Worm (Caenorhabditis elegans) whole organism, L4 larva: ENCODE measurements around the gene F36D4.1.

Source experiments
- D1046.2 ChIP-seq: fragments of 200-800 bp; sonication (Bioruptor generic); IDR thresholded peaks from 2 replicates; pipeline ENCODE4 v1.3.6; 2022; ENCODE audit warnings: missing genetic modification characterization, missing compliant biosample characterization
- F26F4.8 ChIP-seq: fragments of 200-800 bp; sonication (Bioruptor generic); conservative IDR thresholded peaks from 2 replicates; pipeline ENCODE4 v1.3.6; 2022; ENCODE audit warnings: missing genetic modification characterization, missing compliant biosample characterization
- T20F7.1 ChIP-seq: fragments of 200-800 bp; sonication (Bioruptor generic); optimal IDR thresholded peaks from 2 replicates; lab custom pipeline; 2018; ENCODE audit warnings: mild to moderate bottlenecking, missing genetic modification characterization, missing compliant biosample characterization
- T26A8.4 ChIP-seq: fragments of 200-800 bp; sonication (Bioruptor generic); IDR thresholded peaks from 2 replicates; pipeline ENCODE4 v1.3.6; 2022; ENCODE audit warnings: missing genetic modification characterization, missing compliant biosample characterization
- Y48G9A.11 ChIP-seq: fragments of 200-800 bp; sonication (Bioruptor generic); IDR thresholded peaks from 2 replicates; pipeline ENCODE4 v1.3.6; 2022; ENCODE audit warnings: missing genetic modification reagents, missing genetic modification characterization, missing compliant biosample characterization
- Y5F2A.4 ChIP-seq: fragments of 200-800 bp; sonication (Bioruptor generic); optimal IDR thresholded peaks from 2 replicates; lab custom pipeline; 2018; ENCODE audit warnings: mild to moderate bottlenecking, missing genetic modification characterization, missing compliant biosample characterization
- Y75B8A.6 ChIP-seq: fragments of 200-800 bp; sonication (Bioruptor generic); IDR thresholded peaks from 2 replicates; pipeline ENCODE4 v1.3.6; 2022; ENCODE audit warnings: missing genetic modification reagents, missing genetic modification characterization, missing compliant biosample characterization
- ZK337.2 ChIP-seq: fragments of 200-800 bp; sonication (Bioruptor generic); IDR thresholded peaks from 2 replicates; pipeline ENCODE4 v1.3.6; 2022; ENCODE audit warnings: missing genetic modification reagents, missing genetic modification characterization, missing compliant biosample characterization
- aha-1 ChIP-seq: fragments of 150-350 bp; peaks from one replicate; lab custom pipeline; 2014; ENCODE audit warnings: missing biosample characterization, missing genetic modification characterization
- ama-1 ChIP-seq: fragments of 150-350 bp; optimal IDR thresholded peaks from 2 replicates; lab custom pipeline; 2014; ENCODE audit warnings: inconsistent platforms, mixed read lengths
- ceh-20 ChIP-seq: fragments of 200-800 bp; sonication (Bioruptor generic); IDR thresholded peaks from 2 replicates; pipeline ENCODE4 v1.3.6; 2022; ENCODE audit warnings: missing genetic modification reagents, missing genetic modification characterization, missing compliant biosample characterization
- ceh-28 ChIP-seq: fragments of 150-350 bp; optimal IDR thresholded peaks from 2 replicates; lab custom pipeline; 2014; ENCODE audit warnings: missing biosample characterization, missing genetic modification reagents, missing genetic modification characterization
- cey-2 ChIP-seq: sonication (generic microtip); optimal IDR thresholded peaks from 3 replicates; lab custom pipeline; 2017; ENCODE audit warnings: missing genetic modification characterization, mild to moderate bottlenecking, missing compliant biosample characterization, antibody characterized with exemption, borderline replicate concordance; ENCODE audit not compliant: insufficient read depth
- ctbp-1 ChIP-seq: fragments of 200-800 bp; sonication (Bioruptor generic); IDR thresholded peaks from 2 replicates; pipeline ENCODE4 v1.3.6; 2022; ENCODE audit warnings: missing genetic modification reagents, missing genetic modification characterization, missing compliant biosample characterization
- daf-12 ChIP-seq: fragments of 150-350 bp; optimal IDR thresholded peaks from 2 replicates; lab custom pipeline; 2014; ENCODE audit warnings: missing biosample characterization, missing genetic modification reagents, missing genetic modification characterization
- dmd-6 ChIP-seq: fragments of 200-800 bp; sonication (Bioruptor generic); IDR thresholded peaks from 2 replicates; pipeline ENCODE4 v1.3.6; 2022; ENCODE audit warnings: missing genetic modification reagents, missing genetic modification characterization, missing compliant biosample characterization
- dmd-8 ChIP-seq: fragments of 200-800 bp; sonication (Bioruptor generic); IDR thresholded peaks from 2 replicates; pipeline ENCODE4 v1.3.6; 2022; ENCODE audit warnings: missing genetic modification characterization, missing compliant biosample characterization
- dmd-9 ChIP-seq: fragments of 200-800 bp; sonication (Bioruptor generic); IDR thresholded peaks from 2 replicates; pipeline ENCODE4 v1.3.6; 2022; ENCODE audit warnings: missing genetic modification reagents, missing genetic modification characterization, missing compliant biosample characterization
- dpl-1 ChIP-seq: fragments of 150-350 bp; optimal IDR thresholded peaks from 2 replicates; lab custom pipeline; 2014; ENCODE audit warnings: missing biosample characterization, missing genetic modification reagents, missing genetic modification characterization
- dve-1 ChIP-seq: sonication (generic microtip); optimal IDR thresholded peaks from 2 replicates; lab custom pipeline; 2017; ENCODE audit warnings: antibody characterized with exemption, mild to moderate bottlenecking, missing genetic modification characterization, missing compliant biosample characterization; ENCODE audit not compliant: insufficient read depth
- egl-43 ChIP-seq: fragments of 200-800 bp; sonication (Bioruptor generic); IDR thresholded peaks from 2 replicates; pipeline ENCODE4 v1.3.6; 2022; ENCODE audit warnings: missing genetic modification reagents, missing genetic modification characterization, missing compliant biosample characterization
- fos-1 ChIP-seq: fragments of 150-350 bp; optimal IDR thresholded peaks from 2 replicates; lab custom pipeline; 2014; ENCODE audit warnings: missing biosample characterization, missing genetic modification characterization
- hlh-11 ChIP-seq: fragments of 200-800 bp; sonication (Bioruptor generic); optimal IDR thresholded peaks from 2 replicates; lab custom pipeline; 2018; ENCODE audit warnings: mild to moderate bottlenecking, missing genetic modification characterization, missing compliant biosample characterization
- hlh-30 ChIP-seq: sonication (generic microtip); optimal IDR thresholded peaks from 2 replicates; lab custom pipeline; 2017; ENCODE audit warnings: antibody characterized with exemption, mild to moderate bottlenecking, missing genetic modification characterization, missing compliant biosample characterization; ENCODE audit not compliant: insufficient read depth
- lim-7 ChIP-seq: fragments of 200-800 bp; sonication (Bioruptor generic); IDR thresholded peaks from 2 replicates; pipeline ENCODE4 v1.3.6; 2022; ENCODE audit warnings: missing genetic modification characterization, missing compliant biosample characterization
- lin-13 ChIP-seq: fragments of 150-350 bp; optimal IDR thresholded peaks from 2 replicates; lab custom pipeline; 2014; ENCODE audit warnings: missing biosample characterization, missing genetic modification reagents, missing genetic modification characterization
- lin-15B ChIP-seq: fragments of 150-350 bp; sonication (generic microtip); optimal IDR thresholded peaks from 3 replicates; lab custom pipeline; 2014; ENCODE audit warnings: missing biosample characterization, missing genetic modification characterization
- lin-29 ChIP-seq: fragments of 200-800 bp; sonication (Bioruptor generic); IDR thresholded peaks from 2 replicates; pipeline ENCODE4 v1.3.6; 2022; ENCODE audit warnings: missing genetic modification reagents, missing genetic modification characterization, missing compliant biosample characterization
- lin-38 ChIP-seq: fragments of 200-800 bp; sonication (Bioruptor generic); IDR thresholded peaks from 2 replicates; pipeline ENCODE4 v1.3.6; 2022; ENCODE audit warnings: missing genetic modification reagents, missing genetic modification characterization, missing compliant biosample characterization
- lin-39 ChIP-seq: fragments of 150-350 bp; optimal IDR thresholded peaks from 2 replicates; lab custom pipeline; 2014; ENCODE audit warnings: missing biosample characterization, missing genetic modification reagents, missing genetic modification characterization
- mep-1 ChIP-seq: fragments of 150-350 bp; sonication (generic microtip); optimal IDR thresholded peaks from 3 replicates; lab custom pipeline; 2014; ENCODE audit warnings: missing biosample characterization, missing genetic modification characterization
- mes-2 ChIP-seq: sonication (generic microtip); optimal IDR thresholded peaks from 2 replicates; lab custom pipeline; 2016; ENCODE audit warnings: missing genotype, mild to moderate bottlenecking, missing genetic modification characterization, missing compliant biosample characterization; ENCODE audit not compliant: poor library complexity, severe bottlenecking
- nhr-10 ChIP-seq: fragments of 150-350 bp; optimal IDR thresholded peaks from 2 replicates; lab custom pipeline; 2014; ENCODE audit warnings: missing biosample characterization, missing genetic modification characterization
- nhr-102 ChIP-seq: sonication (generic microtip); optimal IDR thresholded peaks from 2 replicates; lab custom pipeline; 2016; ENCODE audit warnings: mild to moderate bottlenecking, missing genetic modification characterization, moderate library complexity, missing compliant biosample characterization
- nhr-111 ChIP-seq: fragments of 200-800 bp; sonication (Bioruptor generic); optimal IDR thresholded peaks from 2 replicates; lab custom pipeline; 2018; ENCODE audit warnings: mild to moderate bottlenecking, missing genetic modification characterization, missing compliant biosample characterization
- nhr-25 ChIP-seq: sonication (generic microtip); optimal IDR thresholded peaks from 2 replicates; lab custom pipeline; 2017; ENCODE audit warnings: missing genetic modification characterization, mild to moderate bottlenecking, missing compliant biosample characterization, antibody characterized with exemption, moderate library complexity, borderline replicate concordance; ENCODE audit not compliant: insufficient read depth
- nhr-28 ChIP-seq: fragments of 150-350 bp; optimal IDR thresholded peaks from 2 replicates; lab custom pipeline; 2014; ENCODE audit warnings: missing biosample characterization, missing genetic modification characterization
- nhr-6 ChIP-seq: fragments of 150-350 bp; optimal IDR thresholded peaks from 2 replicates; lab custom pipeline; 2014; ENCODE audit warnings: missing biosample characterization, missing genetic modification characterization
- pha-4 ChIP-seq, 2 experiments: fragments of 150-350 bp in 1 of 2; fragments of 200-800 bp in 1 of 2; sonication (Bioruptor generic) in 1 of 2; IDR thresholded peaks in 1 of 2; optimal IDR thresholded peaks in 1 of 2; 2 replicates each; pipeline versions ENCODE4 v1.3.6 to Lab custom; 2014 to 2022; ENCODE audit warnings: missing genetic modification characterization in 2 of 2, missing genetic modification reagents in 2 of 2, missing biosample characterization in 1 of 2, missing compliant biosample characterization in 1 of 2
- php-3 ChIP-seq: fragments of 200-800 bp; sonication (Bioruptor generic); IDR thresholded peaks from 2 replicates; pipeline ENCODE4 v1.3.6; 2022; ENCODE audit warnings: missing genetic modification reagents, missing genetic modification characterization, missing compliant biosample characterization
- pqm-1 ChIP-seq: sonication (generic microtip); optimal IDR thresholded peaks from 2 replicates; lab custom pipeline; 2017; ENCODE audit warnings: missing biosample characterization, missing genetic modification characterization
- rbr-2 ChIP-seq: sonication (generic microtip); optimal IDR thresholded peaks from 2 replicates; lab custom pipeline; 2016; ENCODE audit warnings: missing genotype, missing genetic modification characterization, missing compliant biosample characterization
- set-16 ChIP-seq: fragments of 200-800 bp; sonication (Bioruptor generic); IDR thresholded peaks from 2 replicates; pipeline ENCODE4 v1.3.6; 2022; ENCODE audit warnings: missing genetic modification reagents, missing genetic modification characterization, missing compliant biosample characterization
- skn-1 ChIP-seq: fragments of 150-350 bp; optimal IDR thresholded peaks from 2 replicates; lab custom pipeline; 2014; ENCODE audit warnings: missing biosample characterization, missing genetic modification characterization
- snpc-4 ChIP-seq: fragments of 150-350 bp; optimal IDR thresholded peaks from 2 replicates; lab custom pipeline; 2014; ENCODE audit warnings: missing biosample characterization, missing genetic modification characterization
- tra-1 ChIP-seq: fragments of 200-800 bp; sonication (Bioruptor generic); IDR thresholded peaks from 2 replicates; pipeline ENCODE4 v1.3.6; 2022; ENCODE audit warnings: missing genetic modification reagents, missing genetic modification characterization, missing compliant biosample characterization
- zag-1 ChIP-seq: fragments of 150-350 bp; optimal IDR thresholded peaks from 2 replicates; lab custom pipeline; 2014; ENCODE audit warnings: missing biosample characterization, missing genetic modification characterization
- zfp-2 ChIP-seq: sonication (generic microtip); optimal IDR thresholded peaks from 2 replicates; lab custom pipeline; 2016; ENCODE audit warnings: mild to moderate bottlenecking, missing genetic modification characterization, missing compliant biosample characterization
- zfp-3 ChIP-seq: fragments of 200-800 bp; sonication (Bioruptor generic); conservative IDR thresholded peaks from 2 replicates; pipeline ENCODE4 v1.3.6; 2022; ENCODE audit warnings: missing genetic modification reagents, missing genetic modification characterization, missing compliant biosample characterization
- zip-2 ChIP-seq: fragments of 150-350 bp; optimal IDR thresholded peaks from 2 replicates; lab custom pipeline; 2014; ENCODE audit warnings: missing biosample characterization, missing genetic modification characterization
- ztf-7 ChIP-seq: fragments of 150-350 bp; optimal IDR thresholded peaks from 2 replicates; lab custom pipeline; 2014; ENCODE audit warnings: missing biosample characterization, missing genetic modification characterization

F36D4.1 gene

DNA sequence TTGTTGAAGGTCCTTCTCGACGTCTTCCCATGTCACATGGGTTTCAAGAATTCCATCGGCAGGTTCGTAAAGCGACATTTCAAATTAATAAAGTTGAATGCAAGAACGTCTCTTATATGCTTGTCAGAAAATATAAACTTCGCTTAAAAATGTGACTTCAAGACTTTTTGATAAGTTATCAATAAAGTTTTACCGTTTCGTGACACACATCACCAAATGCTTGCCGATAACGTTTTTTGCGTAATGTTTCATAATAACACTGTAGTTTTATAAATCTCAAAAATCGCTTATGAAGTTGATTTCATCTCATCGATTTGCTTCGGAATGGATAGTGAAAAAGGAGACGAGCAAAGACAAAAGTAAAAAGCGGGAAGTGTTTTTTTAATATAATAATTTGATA is 43.3 kb upstream of the F36D4.1 start, which contains the start of gene E02C12.8 (continued):
- TF ChIP-seq Y48G9A.11 (GFP tag; lab: Robert Waterston, UW) (no peak), lin-29 (no peak), dmd-9 (GFP tag; lab: Robert Waterston, UW) (no peak), Y5F2A.4 (GFP tag; lab: Kevin White, UChicago) (no peak), zfp-3 (GFP tag; lab: Robert Waterston, UW) (no peak), ztf-7 (no peak), ZK337.2 (GFP tag; lab: Robert Waterston, UW) (no peak), nhr-10 (no peak), nhr-102 (tag; lab: Kevin White, UChicago) (no peak), ctbp-1 (no peak), F26F4.8 (GFP tag; lab: Robert Waterston, UW) (no peak), lin-38 (GFP tag; lab: Robert Waterston, UW) (no peak), ama-1 (no peak), dmd-6 (peak; percentile 80), zfp-2 (tag; lab: Kevin White, UChicago) (no peak), hlh-11 (tag; lab: Kevin White, UChicago) (no peak), mes-2 (no peak), zag-1 (tag; lab: Kevin White, UChicago) (no peak), aha-1 (tag; lab: Kevin White, UChicago) (no peak), snpc-4 (tag; lab: Kevin White, UChicago) (no peak), rbr-2 (tag; lab: Kevin White, UChicago) (no peak), Y75B8A.6 (GFP tag; lab: Robert Waterston, UW) (no peak), lin-13 (GFP tag; lab: Kevin White, UChicago) (no peak), cey-2 (tag; lab: Kevin White, UChicago) (no peak), nhr-25 (tag; lab: Kevin White, UChicago) (no peak), pqm-1 (peak; percentile 93), nhr-6 (tag; lab: Kevin White, UChicago) (no peak), dmd-8 (GFP tag; lab: Robert Waterston, UW) (no peak), mep-1 (tag; lab: Kevin White, UChicago) (no peak), nhr-111 (GFP tag; lab: Kevin White, UChicago) (no peak), daf-12 (tag; lab: Kevin White, UChicago) (no peak), lin-15B (no peak), skn-1 (tag; lab: Kevin White, UChicago) (no peak), D1046.2 (no peak), egl-43 (no peak), pha-4 (GFP tag; IDR thresholded peaks at IDR 0.05; lab: Robert Waterston, UW) (no peak), pha-4 (tag; optimal IDR thresholded peaks at IDR 0.05; lab: Kevin White, UChicago) (no peak), nhr-28 (tag; lab: Kevin White, UChicago) (peak; percentile 72), dve-1 (tag; lab: Kevin White, UChicago) (peak; percentile 56), tra-1 (GFP tag; lab: Robert Waterston, UW) (no peak), zip-2 (tag; lab: Kevin White, UChicago) (peak; percentile 58), php-3 (GFP tag; lab: Robert Waterston, UW) (no peak), T20F7.1 (GFP tag; lab: Kevin White, UChicago) (peak; percentile 23), dpl-1 (GFP tag; lab: Kevin White, UChicago) (no peak), ceh-20 (no peak), fos-1 (no peak), lin-39 (tag; lab: Kevin White, UChicago) (no peak), T26A8.4 (no peak), set-16 (GFP tag; lab: Robert Waterston, UW) (no peak), ceh-28 (tag; lab: Kevin White, UChicago) (no peak), lim-7 (GFP tag; lab: Robert Waterston, UW) (no peak), hlh-30 (peak; percentile 2)
